Worm (Caenorhabditis elegans) whole organism, L4 larva: ENCODE data around the gene ZK1240.8.

Source experiments
- D1046.2 ChIP-seq: fragments of 200-800 bp; sonication (Bioruptor generic); IDR thresholded peaks from 2 replicates; pipeline ENCODE4 v1.3.6; 2022; ENCODE audit warnings: missing genetic modification characterization, missing compliant biosample characterization
- F10B5.3 ChIP-seq: sonication (generic microtip); optimal IDR thresholded peaks from 2 replicates; lab custom pipeline; 2016; ENCODE audit warnings: mild to moderate bottlenecking, missing genetic modification characterization, missing compliant biosample characterization
- T20F7.1 ChIP-seq: fragments of 200-800 bp; sonication (Bioruptor generic); optimal IDR thresholded peaks from 2 replicates; lab custom pipeline; 2018; ENCODE audit warnings: mild to moderate bottlenecking, missing genetic modification characterization, missing compliant biosample characterization
- T26A8.4 ChIP-seq: fragments of 200-800 bp; sonication (Bioruptor generic); IDR thresholded peaks from 2 replicates; pipeline ENCODE4 v1.3.6; 2022; ENCODE audit warnings: missing genetic modification characterization, missing compliant biosample characterization
- Y105C5A.15 ChIP-seq: fragments of 200-800 bp; sonication (Bioruptor generic); IDR thresholded peaks from 2 replicates; pipeline ENCODE4 v1.3.6; 2022; ENCODE audit warnings: missing genetic modification characterization, missing compliant biosample characterization
- Y48G9A.11 ChIP-seq: fragments of 200-800 bp; sonication (Bioruptor generic); IDR thresholded peaks from 2 replicates; pipeline ENCODE4 v1.3.6; 2022; ENCODE audit warnings: missing genetic modification reagents, missing genetic modification characterization, missing compliant biosample characterization
- aha-1 ChIP-seq: fragments of 150-350 bp; peaks from one replicate; lab custom pipeline; 2014; ENCODE audit warnings: missing biosample characterization, missing genetic modification characterization
- aly-2 ChIP-seq: sonication (generic microtip); optimal IDR thresholded peaks from 2 replicates; lab custom pipeline; 2018; ENCODE audit warnings: missing biosample characterization, missing genetic modification characterization
- ceh-20 ChIP-seq: fragments of 200-800 bp; sonication (Bioruptor generic); IDR thresholded peaks from 2 replicates; pipeline ENCODE4 v1.3.6; 2022; ENCODE audit warnings: missing genetic modification reagents, missing genetic modification characterization, missing compliant biosample characterization
- ceh-32 ChIP-seq: sonication (generic microtip); optimal IDR thresholded peaks from 2 replicates; lab custom pipeline; 2016; ENCODE audit warnings: mild to moderate bottlenecking, missing genetic modification characterization, missing compliant biosample characterization; ENCODE audit not compliant: poor library complexity
- ceh-44 ChIP-seq: fragments of 200-800 bp; sonication (Bioruptor generic); IDR thresholded peaks from 2 replicates; pipeline ENCODE4 v1.3.6; 2022; ENCODE audit warnings: missing genetic modification reagents, missing genetic modification characterization, missing compliant biosample characterization
- ceh-62 ChIP-seq: sonication (generic microtip); optimal IDR thresholded peaks from 2 replicates; lab custom pipeline; 2017; ENCODE audit warnings: missing biosample characterization, missing genetic modification characterization
- ceh-82 ChIP-seq: sonication (generic microtip); optimal IDR thresholded peaks from 2 replicates; lab custom pipeline; 2017; ENCODE audit warnings: missing biosample characterization, missing genetic modification characterization
- cey-2 ChIP-seq: sonication (generic microtip); optimal IDR thresholded peaks from 3 replicates; lab custom pipeline; 2017; ENCODE audit warnings: missing genetic modification characterization, mild to moderate bottlenecking, missing compliant biosample characterization, antibody characterized with exemption, borderline replicate concordance; ENCODE audit not compliant: insufficient read depth
- daf-16 ChIP-seq, 3 experiments: sonication (generic microtip); optimal IDR thresholded peaks; 2 replicates each; lab custom pipeline; 2016 to 2017; ENCODE audit warnings: missing genetic modification characterization in 3 of 3, missing genetic modification reagents in 3 of 3, mild to moderate bottlenecking in 2 of 3, missing compliant biosample characterization in 2 of 3, missing biosample characterization in 1 of 3, moderate library complexity in 1 of 3
- daf-8 ChIP-seq: fragments of 200-800 bp; sonication (Bioruptor generic); IDR thresholded peaks from 2 replicates; pipeline ENCODE4 v1.3.6; 2022; ENCODE audit warnings: missing genetic modification characterization, missing compliant biosample characterization
- dmd-6 ChIP-seq: fragments of 200-800 bp; sonication (Bioruptor generic); IDR thresholded peaks from 2 replicates; pipeline ENCODE4 v1.3.6; 2022; ENCODE audit warnings: missing genetic modification reagents, missing genetic modification characterization, missing compliant biosample characterization
- dmd-9 ChIP-seq: fragments of 200-800 bp; sonication (Bioruptor generic); IDR thresholded peaks from 2 replicates; pipeline ENCODE4 v1.3.6; 2022; ENCODE audit warnings: missing genetic modification reagents, missing genetic modification characterization, missing compliant biosample characterization
- duxl-1 ChIP-seq: sonication (generic microtip); optimal IDR thresholded peaks from 2 replicates; lab custom pipeline; 2016; ENCODE audit warnings: mild to moderate bottlenecking, missing genetic modification characterization, moderate library complexity, missing compliant biosample characterization; ENCODE audit not compliant: poor library complexity
- dve-1 ChIP-seq: sonication (generic microtip); optimal IDR thresholded peaks from 2 replicates; lab custom pipeline; 2017; ENCODE audit warnings: antibody characterized with exemption, mild to moderate bottlenecking, missing genetic modification characterization, missing compliant biosample characterization; ENCODE audit not compliant: insufficient read depth
- egl-43 ChIP-seq: fragments of 200-800 bp; sonication (Bioruptor generic); IDR thresholded peaks from 2 replicates; pipeline ENCODE4 v1.3.6; 2022; ENCODE audit warnings: missing genetic modification reagents, missing genetic modification characterization, missing compliant biosample characterization
- fkh-10 ChIP-seq: fragments of 150-350 bp; optimal IDR thresholded peaks from 2 replicates; lab custom pipeline; 2014; ENCODE audit warnings: missing biosample characterization, missing genetic modification reagents, missing genetic modification characterization
- fos-1 ChIP-seq: fragments of 150-350 bp; optimal IDR thresholded peaks from 2 replicates; lab custom pipeline; 2014; ENCODE audit warnings: missing biosample characterization, missing genetic modification characterization
- hlh-30 ChIP-seq: sonication (generic microtip); optimal IDR thresholded peaks from 2 replicates; lab custom pipeline; 2017; ENCODE audit warnings: antibody characterized with exemption, mild to moderate bottlenecking, missing genetic modification characterization, missing compliant biosample characterization; ENCODE audit not compliant: insufficient read depth
- hmg-1.1 ChIP-seq: fragments of 200-800 bp; sonication (Bioruptor generic); IDR thresholded peaks from 2 replicates; pipeline ENCODE4 v1.3.6; 2022; ENCODE audit warnings: missing genetic modification reagents, missing genetic modification characterization, missing compliant biosample characterization
- jun-1 ChIP-seq: fragments of 150-350 bp; optimal IDR thresholded peaks from 2 replicates; lab custom pipeline; 2014; ENCODE audit warnings: missing biosample characterization, missing genetic modification reagents, missing genetic modification characterization
- lim-7 ChIP-seq: fragments of 200-800 bp; sonication (Bioruptor generic); IDR thresholded peaks from 2 replicates; pipeline ENCODE4 v1.3.6; 2022; ENCODE audit warnings: missing genetic modification characterization, missing compliant biosample characterization
- lin-15B ChIP-seq: fragments of 150-350 bp; sonication (generic microtip); optimal IDR thresholded peaks from 3 replicates; lab custom pipeline; 2014; ENCODE audit warnings: missing biosample characterization, missing genetic modification characterization
- lir-3 ChIP-seq: sonication (generic microtip); optimal IDR thresholded peaks from 2 replicates; lab custom pipeline; 2016; ENCODE audit warnings: mild to moderate bottlenecking, missing genetic modification characterization, missing compliant biosample characterization
- madf-5 ChIP-seq, 2 experiments: fragments of 200-800 bp; sonication (Bioruptor generic); IDR thresholded peaks; 2 replicates each; pipeline ENCODE4 v1.3.6; 2022; ENCODE audit warnings: missing compliant biosample characterization in 2 of 2, missing genetic modification characterization in 2 of 2
- madf-9 ChIP-seq: fragments of 200-800 bp; sonication (Bioruptor generic); conservative IDR thresholded peaks from 2 replicates; pipeline ENCODE4 v1.3.6; 2022; ENCODE audit warnings: missing genetic modification reagents, missing genetic modification characterization, missing compliant biosample characterization
- mdt-29 ChIP-seq: fragments of 200-800 bp; sonication (Bioruptor generic); IDR thresholded peaks from 2 replicates; pipeline ENCODE4 v1.3.6; 2022; ENCODE audit warnings: missing genetic modification reagents, missing genetic modification characterization, missing compliant biosample characterization
- mep-1 ChIP-seq: fragments of 150-350 bp; sonication (generic microtip); optimal IDR thresholded peaks from 3 replicates; lab custom pipeline; 2014; ENCODE audit warnings: missing biosample characterization, missing genetic modification characterization
- mes-2 ChIP-seq: sonication (generic microtip); optimal IDR thresholded peaks from 2 replicates; lab custom pipeline; 2016; ENCODE audit warnings: missing genotype, mild to moderate bottlenecking, missing genetic modification characterization, missing compliant biosample characterization; ENCODE audit not compliant: poor library complexity, severe bottlenecking
- mxl-3 ChIP-seq: fragments of 200-800 bp; sonication (Bioruptor generic); optimal IDR thresholded peaks from 2 replicates; lab custom pipeline; 2018; ENCODE audit warnings: mild to moderate bottlenecking, missing genetic modification characterization, missing compliant biosample characterization
- nhr-111 ChIP-seq: fragments of 200-800 bp; sonication (Bioruptor generic); optimal IDR thresholded peaks from 2 replicates; lab custom pipeline; 2018; ENCODE audit warnings: mild to moderate bottlenecking, missing genetic modification characterization, missing compliant biosample characterization
- nhr-237 ChIP-seq: sonication (generic microtip); optimal IDR thresholded peaks from 2 replicates; lab custom pipeline; 2017; ENCODE audit warnings: missing biosample characterization, missing genetic modification characterization
- nhr-28 ChIP-seq: fragments of 150-350 bp; optimal IDR thresholded peaks from 2 replicates; lab custom pipeline; 2014; ENCODE audit warnings: missing biosample characterization, missing genetic modification characterization
- nhr-41 ChIP-seq: fragments of 200-800 bp; sonication (Bioruptor generic); IDR thresholded peaks from 2 replicates; pipeline ENCODE4 v1.3.6; 2022; ENCODE audit warnings: missing genetic modification reagents, missing genetic modification characterization, missing compliant biosample characterization
- nhr-42 ChIP-seq: fragments of 200-800 bp; sonication (Bioruptor generic); IDR thresholded peaks from 2 replicates; pipeline ENCODE4 v1.3.6; 2022; ENCODE audit warnings: missing genetic modification characterization, missing compliant biosample characterization
- pha-4 ChIP-seq, 2 experiments: fragments of 150-350 bp in 1 of 2; fragments of 200-800 bp in 1 of 2; sonication (Bioruptor generic) in 1 of 2; IDR thresholded peaks in 1 of 2; optimal IDR thresholded peaks in 1 of 2; 2 replicates each; pipeline versions ENCODE4 v1.3.6 to Lab custom; 2014 to 2022; ENCODE audit warnings: missing genetic modification characterization in 2 of 2, missing genetic modification reagents in 2 of 2, missing biosample characterization in 1 of 2, missing compliant biosample characterization in 1 of 2
- sdz-12 ChIP-seq: fragments of 200-800 bp; sonication (Bioruptor generic); optimal IDR thresholded peaks from 2 replicates; lab custom pipeline; 2018; ENCODE audit warnings: mild to moderate bottlenecking, missing genetic modification characterization, missing compliant biosample characterization
- tag-97 ChIP-seq: fragments of 200-800 bp; sonication (Bioruptor generic); IDR thresholded peaks from 2 replicates; pipeline ENCODE4 v1.3.6; 2022; ENCODE audit warnings: missing genetic modification characterization, missing compliant biosample characterization
- tra-1 ChIP-seq: fragments of 200-800 bp; sonication (Bioruptor generic); IDR thresholded peaks from 2 replicates; pipeline ENCODE4 v1.3.6; 2022; ENCODE audit warnings: missing genetic modification reagents, missing genetic modification characterization, missing compliant biosample characterization
- zag-1 ChIP-seq: fragments of 150-350 bp; optimal IDR thresholded peaks from 2 replicates; lab custom pipeline; 2014; ENCODE audit warnings: missing biosample characterization, missing genetic modification characterization
- zfp-3 ChIP-seq: fragments of 200-800 bp; sonication (Bioruptor generic); conservative IDR thresholded peaks from 2 replicates; pipeline ENCODE4 v1.3.6; 2022; ENCODE audit warnings: missing genetic modification reagents, missing genetic modification characterization, missing compliant biosample characterization
- zip-11 ChIP-seq: fragments of 200-800 bp; sonication (Bioruptor generic); IDR thresholded peaks from 2 replicates; pipeline ENCODE4 v1.3.6; 2022; ENCODE audit warnings: missing genetic modification characterization, missing compliant biosample characterization

Gene ZK1240.8

ce11 chrII:2352546-2352945 is 23.7 kb upstream of the ZK1240.8 start, which contains the start of gene F43C11.10:
TSS of gene F43C11.10 (minus strand) at chrII:2352646.
- TF ChIP-seq jun-1 (tag; lab: Kevin White, UChicago) (no peak), T26A8.4 (GFP tag; lab: Robert Waterston, UW) (no peak), sdz-12 (no peak), ceh-44 (no peak), mdt-29 (GFP tag; lab: Robert Waterston, UW) (no peak), cey-2 (no peak)

- TF ChIP-seq zag-1 = no peak
- TF ChIP-seq ceh-32 (tag; lab: Kevin White, UChicago) = no peak
- TF ChIP-seq hlh-30 (tag; lab: Kevin White, UChicago) = no peak
- no peak for TF ChIP-seq aha-1 (tag; lab: Kevin White, UChicago)
- no peak for TF ChIP-seq Y105C5A.15 (GFP tag; lab: Robert Waterston, UW)
- no peak for TF ChIP-seq F10B5.3 (tag; lab: Kevin White, UChicago)
- TF ChIP-seq hmg-1.1 (GFP tag; lab: Robert Waterston, UW) = no peak
- no peak for TF ChIP-seq egl-43
- TF ChIP-seq dmd-6 (GFP tag; lab: Robert Waterston, UW) = no peak
- no peak for TF ChIP-seq zfp-3
- no peak for TF ChIP-seq madf-9 (GFP tag; lab: Robert Waterston, UW)
- TF ChIP-seq nhr-28 (tag; lab: Kevin White, UChicago) = no peak
- TF ChIP-seq ceh-62 = no peak
- TF ChIP-seq lir-3 (tag; lab: Kevin White, UChicago) = no peak
- TF ChIP-seq dve-1 (tag; lab: Kevin White, UChicago) = no peak
- no peak for TF ChIP-seq mxl-3
- TF ChIP-seq tag-97 = no peak
- TF ChIP-seq fkh-10 (GFP tag; lab: Kevin White, UChicago) = no peak
Measured at ce11 chrII:2346672-2347071, 17.8 kb upstream of the ZK1240.8 start, which contains the start of gene F43C11.4. TSS of gene F43C11.4 (plus strand) at chrII:2346972.

DNA sequence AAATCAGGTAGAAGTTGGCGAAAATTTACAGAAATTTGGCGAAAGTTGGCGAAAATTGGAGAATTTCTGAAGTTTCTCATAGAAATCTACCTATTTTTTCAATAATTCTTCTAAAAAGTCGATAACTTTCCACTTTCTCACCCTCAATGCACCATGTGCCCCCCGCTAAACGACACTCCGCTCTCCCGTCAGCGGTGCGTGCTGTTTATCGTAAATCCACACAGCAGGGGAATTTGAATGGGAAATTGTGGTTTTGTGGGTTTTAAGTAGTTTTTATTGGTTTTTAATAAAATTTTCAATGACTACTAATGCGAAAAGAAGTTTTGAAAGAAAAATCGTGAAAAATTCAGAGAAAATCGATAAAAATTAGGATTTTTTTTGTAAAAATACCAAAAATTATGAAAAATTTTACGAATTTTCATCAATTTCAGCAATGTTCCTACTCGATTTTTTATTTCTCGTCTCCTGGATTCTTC is 13.2 kb upstream of the ZK1240.8 start, which contains the start of gene F43C11.6:
Gene F43C11.6, plus strand, starts transcription at position 426 of the 476 bp plus-strand sequence.
- TF ChIP-seq duxl-1 (tag; lab: Kevin White, UChicago) (peak; percentile 20), lir-3 (tag; lab: Kevin White, UChicago) (no peak), Y48G9A.11 (GFP tag; lab: Robert Waterston, UW) (peak; percentile 67), madf-5 (GFP tag; IDR thresholded peaks at IDR 0.05; lab: Robert Waterston, UW) (no peak), nhr-41 (GFP tag; lab: Robert Waterston, UW) (no peak), mes-2 (tag; lab: Kevin White, UChicago) (no peak), pha-4 (GFP tag; IDR thresholded peaks at IDR 0.05; lab: Robert Waterston, UW) (no peak), pha-4 (tag; optimal IDR thresholded peaks at IDR 0.05; lab: Kevin White, UChicago) (no peak), ceh-20 (GFP tag; lab: Robert Waterston, UW) (no peak), lim-7 (no peak), D1046.2 (GFP tag; lab: Robert Waterston, UW) (no peak), cey-2 (no peak), nhr-237 (tag; lab: Kevin White, UChicago) (no peak), T20F7.1 (GFP tag; lab: Kevin White, UChicago) (peak; percentile 94), daf-16 (GFP tag; optimal IDR thresholded peaks at IDR 0.05; lab: Kevin White, UChicago) (no peak), daf-16 (tag; optimal IDR thresholded peaks at IDR 0.05; lab: Kevin White, UChicago) (no peak), ceh-82 (tag; lab: Kevin White, UChicago) (no peak), lin-15B (tag; lab: Kevin White, UChicago) (no peak), nhr-111 (GFP tag; lab: Kevin White, UChicago) (no peak), zip-11 (GFP tag; lab: Robert Waterston, UW) (no peak), zfp-3 (no peak), fos-1 (tag; lab: Kevin White, UChicago) (no peak), mep-1 (no peak), tra-1 (no peak), dmd-9 (GFP tag; lab: Robert Waterston, UW) (no peak), ceh-32 (tag; lab: Kevin White, UChicago) (no peak), nhr-28 (tag; lab: Kevin White, UChicago) (no peak), daf-8 (GFP tag; lab: Robert Waterston, UW) (no peak), aly-2 (tag; lab: Kevin White, UChicago) (no peak), nhr-42 (GFP tag; lab: Robert Waterston, UW) (no peak)
